Worm (Caenorhabditis elegans): ENCODE data around the gene M02B1.4.

Gene M02B1.4

DNA sequence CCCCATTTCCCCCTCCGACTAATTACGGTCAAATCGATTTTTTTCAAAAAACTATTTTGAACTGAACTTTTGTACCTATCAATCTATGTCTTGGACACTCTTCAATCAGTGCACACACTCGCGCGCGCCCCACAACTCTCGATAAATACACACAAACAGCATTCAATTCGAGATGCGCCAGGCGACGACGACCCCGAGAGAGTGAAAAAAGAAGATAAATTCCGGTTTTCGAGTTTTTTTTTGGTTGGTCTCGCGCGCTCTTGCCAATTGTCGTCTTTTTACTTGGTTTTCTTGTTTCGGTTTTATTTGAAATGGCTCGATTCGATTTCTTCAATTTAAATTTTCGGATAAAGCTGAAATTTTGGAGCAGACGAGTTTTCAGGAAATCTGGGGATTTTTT is 15.2 kb upstream of the M02B1.4 start (continued):
- TF ChIP-seq B0336.3 (GFP tag; IDR thresholded peaks at IDR 0.05) (peak; percentile 75), sptf-2 (GFP tag; optimal IDR thresholded peaks at IDR 0.05) (no peak), lin-26 (GFP tag; IDR thresholded peaks at IDR 0.05) (no peak), tbp1 (GFP tag; optimal IDR thresholded peaks at IDR 0.05) (peak; percentile 18), ZK185.1 (tag; optimal IDR thresholded peaks at IDR 0.05; ENCODE audit: poor library complexity, severe bottlenecking) (no peak), T26A5.8 (tag; optimal IDR thresholded peaks at IDR 0.05) (no peak), cebp-1 (GFP tag; IDR thresholded peaks at IDR 0.05) (no peak), cebp-1 (tag; optimal IDR thresholded peaks at IDR 0.05) (peak; percentile 45), snpc-1.3 (tag; optimal IDR thresholded peaks at IDR 0.05; ENCODE audit: insufficient read depth) (no peak), madf-10 (tag; optimal IDR thresholded peaks at IDR 0.05) (no peak), him-1 (tag; optimal IDR thresholded peaks at IDR 0.05) (peak; percentile 41), athp-1 (tag; optimal IDR thresholded peaks at IDR 0.05) (no peak), C06A6.2 (GFP tag; conservative IDR thresholded peaks at IDR 0.05) (no peak), nhr-120 (GFP tag; IDR thresholded peaks at IDR 0.05) (no peak), ets-4 (GFP tag; optimal IDR thresholded peaks at IDR 0.05) (no peak), Y56A3A.18 (GFP tag; IDR thresholded peaks at IDR 0.05) (0 out of 2 replicates have a peak, but pooled peaks have one; percentile 66), lir-1 (GFP tag; conservative IDR thresholded peaks at IDR 0.05) (no peak), ekl-4 (GFP tag; IDR thresholded peaks at IDR 0.05) (0 out of 2 replicates have a peak, but pooled peaks have one; percentile 28), ceh-27 (GFP tag; optimal IDR thresholded peaks at IDR 0.05) (no peak), F10E7.11 (tag; optimal IDR thresholded peaks at IDR 0.05) (no peak), ztf-22 (GFP tag; optimal IDR thresholded peaks at IDR 0.05) (no peak), nfya-2 (GFP tag; IDR thresholded peaks at IDR 0.05) (no peak), ceh-91 (GFP tag; IDR thresholded peaks at IDR 0.05) (no peak), chd-7 (tag; optimal IDR thresholded peaks at IDR 0.05) (no peak), ztf-6 (GFP tag; IDR thresholded peaks at IDR 0.05) (no peak), ceh-40 (GFP tag; IDR thresholded peaks at IDR 0.05) (no peak), hmg-20 (GFP tag; IDR thresholded peaks at IDR 0.05) (no peak), rpc-1 (optimal IDR thresholded peaks at IDR 0.05) (no peak), rpc-1 (tag; optimal IDR thresholded peaks at IDR 0.05) (no peak), egl-44 (GFP tag; IDR thresholded peaks at IDR 0.05) (no peak), hlh-26 (GFP tag; conservative IDR thresholded peaks at IDR 0.05) (no peak), Y67H2A.10 (GFP tag; conservative IDR thresholded peaks at IDR 0.05) (no peak), ceh-79 (tag; optimal IDR thresholded peaks at IDR 0.05) (no peak), B0261.1 (tag; optimal IDR thresholded peaks at IDR 0.05) (no peak), lsl-1 (GFP tag; optimal IDR thresholded peaks at IDR 0.05) (no peak), T07F8.4 (tag; optimal IDR thresholded peaks at IDR 0.05) (no peak), F37B4.10 (GFP tag; IDR thresholded peaks at IDR 0.05) (no peak), efl-1 (GFP tag; optimal IDR thresholded peaks at IDR 0.05) (no peak), Y53G8AR.9 (GFP tag; conservative IDR thresholded peaks at IDR 0.05) (no peak), bed-1 (GFP tag; IDR thresholded peaks at IDR 0.05) (no peak), F39B2.1 (GFP tag; IDR thresholded peaks at IDR 0.05) (no peak), akir-1 (GFP tag; optimal IDR thresholded peaks at IDR 0.05) (no peak), dpl-1 (GFP tag; optimal IDR thresholded peaks at IDR 0.05) (no peak), nhr-80 (tag; optimal IDR thresholded peaks at IDR 0.05) (peak; percentile 41), sea-2 (GFP tag; IDR thresholded peaks at IDR 0.05) (no peak), zfh-2 (GFP tag; conservative IDR thresholded peaks at IDR 0.05) (no peak), madf-6 (GFP tag; IDR thresholded peaks at IDR 0.05) (0 out of 2 replicates have a peak, but pooled peaks have one; percentile 30), tlf-1 (GFP tag; optimal IDR thresholded peaks at IDR 0.05) (no peak), hmg-1.2 (GFP tag; IDR thresholded peaks at IDR 0.05) (peak; percentile 17; the same call in 1 of the 2 replicates), nhr-179 (tag; optimal IDR thresholded peaks at IDR 0.05) (no peak), mxl-1 (tag; optimal IDR thresholded peaks at IDR 0.05) (no peak)
